Worm (Caenorhabditis elegans) whole organism, midembryonic: Measurements from ENCODE around the gene mdt-15.

Source experiments
- T22C8.4 ChIP-seq: fragments of 200-800 bp; sonication (Bioruptor generic); IDR thresholded peaks from 2 replicates; pipeline ENCODE4 v1.3.6; 2022; ENCODE audit warnings: missing genetic modification characterization, missing compliant biosample characterization
- cog-1 ChIP-seq: sonication (generic microtip); optimal IDR thresholded peaks from 2 replicates; lab custom pipeline; 2016; ENCODE audit warnings: missing genetic modification characterization, missing compliant biosample characterization
- flt-1 ChIP-seq: fragments of 200-800 bp; sonication (Bioruptor generic); IDR thresholded peaks from 2 replicates; pipeline ENCODE4 v1.3.6; 2022; ENCODE audit warnings: missing genetic modification characterization, missing compliant biosample characterization
- klf-2 ChIP-seq: fragments of 200-800 bp; sonication (Bioruptor generic); conservative IDR thresholded peaks from 2 replicates; pipeline ENCODE4 v1.3.6; 2022; ENCODE audit warnings: missing genetic modification reagents, missing genetic modification characterization, missing compliant biosample characterization
- med-1 ChIP-seq: sonication (generic microtip); optimal IDR thresholded peaks from 2 replicates; lab custom pipeline; 2017; ENCODE audit warnings: missing genetic modification characterization, mild to moderate bottlenecking, missing compliant biosample characterization, antibody characterized with exemption, missing genetic modification reagents; ENCODE audit not compliant: insufficient read depth
- ref-1 ChIP-seq: fragments of 200-800 bp; sonication (Bioruptor generic); conservative IDR thresholded peaks from 2 replicates; pipeline ENCODE4 v1.3.6; 2022; ENCODE audit warnings: missing genetic modification reagents, missing genetic modification characterization, missing compliant biosample characterization
- tab-1 ChIP-seq: fragments of 200-800 bp; sonication (Bioruptor generic); IDR thresholded peaks from 2 replicates; pipeline ENCODE4 v1.3.6; 2022; ENCODE audit warnings: missing genetic modification characterization, missing compliant biosample characterization
- ztf-23 ChIP-seq: fragments of 200-800 bp; sonication (Bioruptor generic); IDR thresholded peaks from 2 replicates; pipeline ENCODE4 v1.3.6; 2022; ENCODE audit warnings: missing genetic modification reagents, missing genetic modification characterization, missing compliant biosample characterization
- ztf-29 ChIP-seq: fragments of 200-800 bp; sonication (Bioruptor generic); IDR thresholded peaks from 2 replicates; pipeline ENCODE4 v1.3.6; 2022; ENCODE audit warnings: missing genetic modification reagents, missing genetic modification characterization, missing compliant biosample characterization

The mdt-15 gene

DNA sequence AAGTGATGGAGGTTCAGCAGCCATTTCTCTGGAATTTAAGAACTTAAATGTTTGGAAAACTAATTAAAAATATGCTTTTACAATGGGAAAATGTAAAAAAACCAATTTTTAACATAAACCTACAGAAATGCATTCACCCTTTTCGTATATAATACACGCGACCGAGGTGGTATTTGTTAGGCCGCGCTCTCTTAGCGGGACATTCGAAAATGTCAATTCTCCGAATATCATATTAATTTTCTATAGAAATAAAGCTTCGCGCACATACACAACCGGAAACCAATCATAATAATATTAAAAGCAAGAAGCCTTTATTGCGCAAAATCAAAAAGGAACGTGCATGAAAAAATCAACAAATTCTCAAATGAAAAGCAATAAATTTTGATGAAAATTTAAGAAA lies 19.7 kb upstream of the mdt-15 start, which contains the start of gene ddx-23:
TSS of gene ddx-23 (minus strand) at position 30 of the 400 bp plus-strand sequence.
- TF ChIP-seq flt-1 (GFP tag; lab: Robert Waterston, UW): no peak
- TF ChIP-seq ztf-23: 0 out of 2 replicates have a peak, but pooled peaks have one; percentile 11
- no peak for TF ChIP-seq ref-1 (GFP tag; lab: Robert Waterston, UW)
- TF ChIP-seq T22C8.4 (GFP tag; lab: Robert Waterston, UW): no peak

DNA sequence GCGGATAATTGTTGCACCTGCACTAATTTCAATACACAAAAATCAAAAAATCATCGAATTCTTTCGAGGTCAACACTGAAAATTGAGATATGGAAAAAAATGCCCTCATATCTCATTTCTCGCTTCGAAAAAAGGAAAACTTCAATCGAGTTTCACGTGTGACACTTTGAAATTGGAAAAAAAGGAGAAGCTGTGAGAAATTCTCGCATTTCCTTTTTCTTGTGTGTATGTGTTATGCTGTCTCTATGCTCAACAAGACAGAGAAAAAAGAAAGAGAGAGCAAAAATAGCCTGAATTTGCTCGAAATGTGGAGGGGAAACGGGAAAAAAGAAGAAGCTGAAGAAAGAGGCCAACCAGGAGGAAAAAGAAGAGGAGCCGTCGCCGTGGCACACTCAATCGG lies 12.9 kb upstream of the mdt-15 start:
- TF ChIP-seq klf-2 (GFP tag; lab: Robert Waterston, UW) (no peak), tab-1 (GFP tag; lab: Robert Waterston, UW) (no peak), ref-1 (GFP tag; lab: Robert Waterston, UW) (no peak), flt-1 (GFP tag; lab: Robert Waterston, UW) (no peak), T22C8.4 (GFP tag; lab: Robert Waterston, UW) (no peak), med-1 (GFP tag; lab: Kevin White, UChicago) (no peak), ztf-29 (GFP tag; lab: Robert Waterston, UW) (no peak)

DNA sequence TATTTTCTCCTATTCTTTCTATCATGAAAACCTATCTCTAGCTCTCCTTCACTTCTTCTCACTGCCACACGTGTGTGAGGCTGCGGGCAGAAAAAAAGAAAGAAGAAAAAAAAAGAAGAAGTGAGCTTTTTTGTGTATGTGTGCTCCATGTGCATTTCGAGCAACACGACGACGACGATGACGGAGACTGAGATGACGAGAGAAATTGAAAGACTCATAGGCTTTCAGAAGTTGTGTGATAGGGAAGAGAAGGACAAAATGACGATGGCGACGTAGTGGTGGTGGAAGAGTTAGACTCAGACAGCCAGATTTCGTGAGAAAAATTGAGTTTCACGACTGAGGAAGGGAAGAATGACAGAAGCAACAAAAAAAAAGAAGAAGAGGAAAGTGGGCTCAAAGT lies 11.9 kb upstream of the mdt-15 start:
- TF ChIP-seq klf-2 (GFP tag; lab: Robert Waterston, UW) (no peak), med-1 (GFP tag; lab: Kevin White, UChicago) (no peak), ref-1 (GFP tag; lab: Robert Waterston, UW) (no peak), cog-1 (tag; lab: Kevin White, UChicago) (no peak), ztf-23 (no peak), T22C8.4 (GFP tag; lab: Robert Waterston, UW) (no peak), ztf-29 (GFP tag; lab: Robert Waterston, UW) (no peak), flt-1 (GFP tag; lab: Robert Waterston, UW) (no peak), tab-1 (GFP tag; lab: Robert Waterston, UW) (no peak)

DNA sequence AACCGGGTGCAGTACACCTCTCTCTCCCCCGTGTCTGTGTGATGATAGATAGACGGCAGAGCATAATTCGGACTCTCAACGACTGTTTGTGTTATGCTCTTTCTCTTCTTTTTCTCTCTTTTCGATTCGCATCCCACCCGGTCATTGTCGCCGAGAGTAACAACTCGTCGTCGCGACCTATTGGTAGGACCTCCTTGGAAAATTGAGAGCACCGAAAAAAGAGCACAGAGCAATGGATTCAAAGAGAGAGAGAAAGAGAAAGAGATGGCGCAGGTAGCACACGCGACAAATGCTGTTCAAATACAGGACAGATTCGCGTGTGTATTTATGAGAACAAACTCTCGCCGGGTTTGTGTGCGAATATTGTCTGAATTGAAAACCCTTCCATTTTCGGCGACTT lies 10.1 kb upstream of the mdt-15 start:
- TF ChIP-seq flt-1 (GFP tag; lab: Robert Waterston, UW) (no peak), klf-2 (GFP tag; lab: Robert Waterston, UW) (no peak), tab-1 (GFP tag; lab: Robert Waterston, UW) (no peak)

DNA sequence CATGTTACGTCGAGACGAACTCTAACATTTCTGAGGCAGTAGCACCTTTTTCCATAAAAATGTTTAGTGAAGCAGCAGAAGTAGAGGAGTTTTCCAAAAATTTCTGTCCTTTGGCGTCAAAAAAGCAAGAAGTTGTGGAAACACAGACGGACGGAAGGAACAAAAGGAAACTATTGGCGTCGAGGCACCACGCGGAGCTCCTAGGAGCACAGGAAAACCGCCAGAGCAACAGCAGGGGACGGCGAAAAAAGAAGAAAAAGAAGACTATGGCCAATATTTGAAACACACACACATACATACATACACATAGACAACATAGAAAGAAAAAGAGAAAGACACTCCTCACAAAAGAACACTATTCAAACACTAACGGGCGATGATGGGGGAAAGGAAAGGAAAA lies 9.4 kb upstream of the mdt-15 start:
- TF ChIP-seq cog-1 (tag; lab: Kevin White, UChicago): no peak
- no peak for TF ChIP-seq ztf-29 (GFP tag; lab: Robert Waterston, UW)
- no peak for TF ChIP-seq tab-1 (GFP tag; lab: Robert Waterston, UW)
- no peak for TF ChIP-seq T22C8.4 (GFP tag; lab: Robert Waterston, UW)
- TF ChIP-seq flt-1 (GFP tag; lab: Robert Waterston, UW): no peak
- no peak for TF ChIP-seq ztf-23
- TF ChIP-seq klf-2 (GFP tag; lab: Robert Waterston, UW): no peak
- TF ChIP-seq med-1 (GFP tag; lab: Kevin White, UChicago): no peak
- TF ChIP-seq ref-1 (GFP tag; lab: Robert Waterston, UW): no peak

DNA sequence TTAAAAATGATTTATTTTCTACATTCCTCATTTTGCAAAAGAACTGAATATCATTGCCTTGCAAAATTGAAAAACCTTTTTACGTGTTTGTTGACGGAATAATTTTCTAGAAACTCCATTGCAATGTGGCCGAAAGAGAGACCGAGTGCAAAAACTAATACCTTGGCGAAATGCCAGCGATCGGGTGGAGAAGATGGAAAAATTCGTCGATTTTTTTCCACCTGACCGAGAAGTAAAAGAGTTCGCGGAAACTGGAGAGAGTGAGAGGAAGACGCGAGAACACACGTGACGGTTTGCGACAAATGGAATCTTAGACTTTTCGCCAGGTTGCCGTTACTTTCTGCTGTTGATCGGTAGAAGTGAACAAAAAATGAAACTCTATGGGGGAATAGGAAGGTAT lies 8.1 kb upstream of the mdt-15 start:
- TF ChIP-seq ref-1 (GFP tag; lab: Robert Waterston, UW) (no peak), ztf-23 (no peak), cog-1 (tag; lab: Kevin White, UChicago) (no peak), T22C8.4 (GFP tag; lab: Robert Waterston, UW) (no peak), flt-1 (GFP tag; lab: Robert Waterston, UW) (no peak), ztf-29 (GFP tag; lab: Robert Waterston, UW) (no peak), med-1 (GFP tag; lab: Kevin White, UChicago) (no peak), tab-1 (GFP tag; lab: Robert Waterston, UW) (no peak), klf-2 (GFP tag; lab: Robert Waterston, UW) (no peak)

DNA sequence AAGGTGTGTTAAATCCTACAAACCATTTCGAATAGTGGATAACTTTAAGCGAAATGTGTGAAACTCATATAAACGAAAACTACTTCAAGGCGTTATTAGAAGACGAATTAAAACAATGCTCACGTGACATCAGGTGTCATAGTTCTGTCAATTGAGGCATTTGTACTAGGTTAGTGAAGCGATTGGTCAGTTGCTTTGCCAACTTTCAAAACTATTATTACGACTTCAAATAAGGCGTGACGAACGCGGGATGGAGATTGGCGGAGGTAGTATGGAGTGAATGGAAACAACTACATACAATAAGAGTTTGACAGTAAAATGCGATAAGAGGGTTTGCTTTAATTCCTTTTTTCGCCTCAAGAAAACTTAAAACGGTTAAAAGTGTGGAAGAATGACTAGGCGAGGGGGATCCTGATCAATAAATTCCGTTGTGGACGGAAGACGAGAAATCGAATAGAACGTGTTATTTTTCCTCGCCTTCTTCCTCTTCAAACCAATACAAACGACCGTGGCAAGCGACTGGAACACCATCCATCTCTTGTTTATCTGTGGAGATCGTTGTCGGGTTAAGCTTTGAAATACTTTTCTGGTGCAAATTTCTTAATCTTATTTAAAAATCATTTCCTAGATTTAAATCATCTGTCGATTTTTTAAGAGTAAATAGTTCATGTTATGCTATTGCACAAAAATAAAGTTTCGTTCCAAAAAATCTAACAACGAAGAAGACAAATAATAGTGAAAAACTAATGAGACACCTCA lies 7.4 kb upstream of the mdt-15 start:
- TF ChIP-seq ztf-23 (no peak), tab-1 (GFP tag; lab: Robert Waterston, UW) (no peak), ztf-29 (GFP tag; lab: Robert Waterston, UW) (no peak), T22C8.4 (GFP tag; lab: Robert Waterston, UW) (no peak), cog-1 (tag; lab: Kevin White, UChicago) (no peak), med-1 (GFP tag; lab: Kevin White, UChicago) (no peak)

DNA sequence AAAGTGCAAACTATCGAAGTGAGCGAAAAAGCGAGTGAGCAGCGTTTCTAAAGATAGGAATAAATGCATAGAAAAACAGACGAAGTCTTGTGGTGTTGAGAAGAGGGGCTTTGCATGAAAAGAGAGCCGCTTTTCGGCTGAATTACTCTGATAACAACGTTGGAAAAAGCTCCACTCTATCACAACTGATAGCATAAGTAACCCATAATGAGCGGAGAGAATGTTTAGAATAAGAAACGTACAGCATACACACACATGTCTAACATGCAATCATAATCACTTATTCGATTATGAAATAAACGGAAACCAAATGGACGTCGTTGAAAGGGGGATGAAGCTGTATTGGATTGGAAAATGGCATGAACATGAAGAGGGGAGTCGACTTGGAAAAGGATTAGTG lies 6.7 kb upstream of the mdt-15 start:
- TF ChIP-seq ztf-23 (no peak), klf-2 (GFP tag; lab: Robert Waterston, UW) (no peak), flt-1 (GFP tag; lab: Robert Waterston, UW) (no peak), T22C8.4 (GFP tag; lab: Robert Waterston, UW) (no peak), cog-1 (tag; lab: Kevin White, UChicago) (no peak), tab-1 (GFP tag; lab: Robert Waterston, UW) (no peak), med-1 (GFP tag; lab: Kevin White, UChicago) (no peak), ztf-29 (GFP tag; lab: Robert Waterston, UW) (no peak), ref-1 (GFP tag; lab: Robert Waterston, UW) (no peak)

DNA sequence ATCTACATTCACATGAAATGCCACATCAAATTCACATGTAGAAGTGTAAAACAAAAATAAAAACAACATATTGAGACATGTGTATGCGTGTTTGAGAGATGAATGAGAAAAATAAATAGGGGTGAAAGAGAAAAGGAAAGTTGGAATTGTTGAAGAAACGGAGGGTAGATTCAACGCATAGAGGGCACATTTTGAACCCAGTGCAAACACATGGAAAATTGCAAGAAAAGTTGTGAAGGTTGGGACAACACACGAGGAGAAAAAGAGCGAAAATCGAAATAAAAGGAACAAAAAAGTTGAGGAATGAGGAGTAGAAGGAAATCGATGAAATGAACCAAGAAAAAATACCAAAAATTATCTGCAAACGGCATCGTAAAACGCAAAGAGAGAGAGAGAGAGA lies 6.0 kb upstream of the mdt-15 start:
- TF ChIP-seq ref-1 (GFP tag; lab: Robert Waterston, UW) (no peak), flt-1 (GFP tag; lab: Robert Waterston, UW) (no peak), cog-1 (tag; lab: Kevin White, UChicago) (no peak), klf-2 (GFP tag; lab: Robert Waterston, UW) (no peak)
